Worm (Caenorhabditis elegans): ENCODE measurements around the gene C53D6.10.

- TF ChIP-seq nfya-1 (tag; optimal IDR thresholded peaks at IDR 0.05; ENCODE audit: insufficient read depth) (no peak), egl-27 (tag; optimal IDR thresholded peaks at IDR 0.05) (no peak), nhr-25 (tag; optimal IDR thresholded peaks at IDR 0.05) (no peak), nhr-28 (tag; optimal IDR thresholded peaks at IDR 0.05) (no peak), elt-1 (tag; optimal IDR thresholded peaks at IDR 0.05) (no peak), lin-15B (tag; optimal IDR thresholded peaks at IDR 0.05) (no peak), nhr-23 (tag; optimal IDR thresholded peaks at IDR 0.05) (no peak), eor-1 (tag; optimal IDR thresholded peaks at IDR 0.05) (no peak), snpc-4 (tag; optimal IDR thresholded peaks at IDR 0.05) (no peak)
Measured at ce11 chrIV:9053403-9053802, 19.2 kb upstream of the C53D6.10 start.
